Fruit fly (Drosophila melanogaster) whole organism, embryonic: ENCODE measurements around the gene Fas1.

Experiments used
- Ada2b ChIP-seq: fragments of 200-800 bp; sonication (Bioruptor generic); IDR thresholded peaks from 2 replicates; pipeline ENCODE4 v1.3.6; 2022; ENCODE audit warnings: missing biosample characterization, missing genetic modification characterization
- Antp ChIP-seq: fragments of 200-800 bp; sonication (Bioruptor generic); optimal IDR thresholded peaks from 3 replicates; lab custom pipeline; 2016; ENCODE audit warnings: missing biosample characterization, missing genetic modification characterization
- Awh ChIP-seq: fragments of 200-800 bp; sonication (Bioruptor generic); IDR thresholded peaks from 2 replicates; pipeline ENCODE4, ENCODE4 v1.3.6; 2022; ENCODE audit warnings: missing biosample characterization, missing genetic modification characterization
- Blimp-1 ChIP-seq: fragments of 200-800 bp; sonication (Bioruptor generic); optimal IDR thresholded peaks from 3 replicates; lab custom pipeline; 2018; ENCODE audit warnings: missing biosample characterization, missing genetic modification characterization, mild to moderate bottlenecking, moderate library complexity, missing genetic modification reagents
- Bteb2 ChIP-seq: fragments of 200-800 bp; sonication (Bioruptor generic); optimal IDR thresholded peaks from 2 replicates; lab custom pipeline; 2016; ENCODE audit warnings: missing biosample characterization, missing genetic modification characterization
- C15 ChIP-seq: fragments of 200-800 bp; sonication (Bioruptor generic); IDR thresholded peaks from 3 replicates; pipeline ENCODE4 v1.3.6; 2022; ENCODE audit warnings: missing biosample characterization, missing genetic modification characterization
- CG10959 ChIP-seq: fragments of 200-800 bp; sonication (Bioruptor generic); IDR thresholded peaks from 2 replicates; pipeline ENCODE4 v1.3.6; 2022; ENCODE audit warnings: missing biosample characterization, missing genetic modification characterization
- CG12744 ChIP-seq: fragments of 200-800 bp; sonication (Bioruptor generic); optimal IDR thresholded peaks from 2 replicates; lab custom pipeline; 2016; ENCODE audit warnings: missing biosample characterization, missing genetic modification characterization
- CG12769 ChIP-seq: fragments of 200-800 bp; sonication (Bioruptor generic); optimal IDR thresholded peaks from 2 replicates; lab custom pipeline; 2019; ENCODE audit warnings: missing biosample characterization, mild to moderate bottlenecking, missing genetic modification characterization, moderate library complexity
- CG13775 ChIP-seq: fragments of 200-800 bp; sonication (Bioruptor generic); optimal IDR thresholded peaks from 3 replicates; lab custom pipeline; 2017; ENCODE audit warnings: missing biosample characterization, mild to moderate bottlenecking, missing genetic modification characterization
- CG14014 ChIP-seq: fragments of 200-800 bp; sonication (Bioruptor generic); IDR thresholded peaks from 2 replicates; pipeline ENCODE4 v1.3.6; 2022; ENCODE audit warnings: missing biosample characterization, missing genetic modification characterization
- CG14441 ChIP-seq: fragments of 200-800 bp; sonication (Bioruptor generic); IDR thresholded peaks from 2 replicates; pipeline ENCODE4 v1.3.6; 2022; ENCODE audit warnings: missing biosample characterization, missing genetic modification characterization
- CG15011 ChIP-seq: fragments of 200-800 bp; sonication (Bioruptor generic); optimal IDR thresholded peaks from 3 replicates; lab custom pipeline; 2018; ENCODE audit warnings: missing biosample characterization, mild to moderate bottlenecking, missing genetic modification characterization
- CG18599 ChIP-seq: fragments of 200-800 bp; sonication (Bioruptor generic); optimal IDR thresholded peaks from 3 replicates; lab custom pipeline; 2017; ENCODE audit warnings: missing biosample characterization, missing genetic modification characterization, mild to moderate bottlenecking, moderate library complexity, missing genetic modification reagents
- CG2199 ChIP-seq: fragments of 200-800 bp; sonication (Bioruptor generic); IDR thresholded peaks from 3 replicates; pipeline ENCODE4 v1.3.6; 2022; ENCODE audit warnings: missing biosample characterization, missing genetic modification characterization
- CG30431 ChIP-seq: fragments of 200-800 bp; sonication (Bioruptor generic); optimal IDR thresholded peaks from 2 replicates; lab custom pipeline; 2017; ENCODE audit warnings: missing biosample characterization, missing genetic modification characterization
- CG3065 ChIP-seq: fragments of 200-800 bp; sonication (Bioruptor generic); optimal IDR thresholded peaks from 2 replicates; lab custom pipeline; 2016; ENCODE audit warnings: missing biosample characterization, missing genetic modification characterization
- CG4404 ChIP-seq: fragments of 200-800 bp; sonication (Bioruptor generic); IDR thresholded peaks from 2 replicates; pipeline ENCODE4 v1.3.6; 2022; ENCODE audit warnings: missing biosample characterization, missing genetic modification characterization
- CG5245 ChIP-seq: fragments of 200-800 bp; sonication (Bioruptor generic); optimal IDR thresholded peaks from 3 replicates; lab custom pipeline; 2016; ENCODE audit warnings: missing biosample characterization, missing genetic modification characterization
- CG6272 ChIP-seq: fragments of 200-800 bp; sonication (Bioruptor generic); IDR thresholded peaks from 2 replicates; pipeline ENCODE4 v1.3.6; 2022; ENCODE audit warnings: missing biosample characterization, missing genetic modification characterization
- CG7556 ChIP-seq: fragments of 200-800 bp; sonication (Bioruptor generic); optimal IDR thresholded peaks from 2 replicates; lab custom pipeline; 2017; ENCODE audit warnings: missing biosample characterization, mild to moderate bottlenecking, missing genetic modification characterization
- CG8359 ChIP-seq: fragments of 200-800 bp; sonication (Bioruptor generic); optimal IDR thresholded peaks from 2 replicates; lab custom pipeline; 2017; ENCODE audit warnings: missing biosample characterization, mild to moderate bottlenecking, missing genetic modification characterization, borderline replicate concordance
- Chrac-16 ChIP-seq: fragments of 200-800 bp; sonication (Bioruptor generic); optimal IDR thresholded peaks from 3 replicates; lab custom pipeline; 2016; ENCODE audit warnings: missing biosample characterization, missing genetic modification characterization
- Dbx ChIP-seq: fragments of 200-800 bp; sonication (Bioruptor generic); IDR thresholded peaks from 3 replicates; pipeline ENCODE4 v1.3.6; 2022; ENCODE audit warnings: missing biosample characterization, missing genetic modification characterization
- Dp ChIP-seq: fragments of 200-800 bp; sonication (Bioruptor generic); optimal IDR thresholded peaks from 2 replicates; lab custom pipeline; 2018; ENCODE audit warnings: missing biosample characterization, mild to moderate bottlenecking, missing genetic modification characterization, moderate library complexity
- Eip74EF ChIP-seq, 2 experiments: fragments of 200-800 bp in 1 of 2; fragments of >200 bp in 1 of 2; sonication (Bioruptor generic) in 1 of 2; optimal IDR thresholded peaks; 2 replicates each; lab custom pipeline; 2017 to 2019; ENCODE audit warnings: missing biosample characterization in 2 of 2, missing genetic modification characterization in 2 of 2, mild to moderate bottlenecking in 1 of 2, moderate library complexity in 1 of 2
- Gug ChIP-seq: fragments of 200-800 bp; sonication (Bioruptor generic); IDR thresholded peaks from 4 replicates; pipeline ENCODE4 v1.3.6; 2022; ENCODE audit warnings: missing biosample characterization, missing genetic modification characterization
- H2.0 ChIP-seq: fragments of 200-800 bp; sonication (Bioruptor generic); IDR thresholded peaks from 2 replicates; pipeline ENCODE4 v1.3.6; 2022; ENCODE audit warnings: missing biosample characterization, missing genetic modification characterization
- HLH4C ChIP-seq: fragments of 200-800 bp; sonication (Bioruptor generic); IDR thresholded peaks from 3 replicates; pipeline ENCODE4 v1.3.6; 2022; ENCODE audit warnings: missing biosample characterization, missing genetic modification characterization; ENCODE audit not compliant: partially characterized antibody
- HLHmδ ChIP-seq: fragments of 200-800 bp; sonication (Bioruptor generic); optimal IDR thresholded peaks from 2 replicates; lab custom pipeline; 2018; ENCODE audit warnings: missing biosample characterization, mild to moderate bottlenecking, missing genetic modification characterization, moderate library complexity
- HmgD ChIP-seq: fragments of 200-800 bp; sonication (Bioruptor generic); optimal IDR thresholded peaks from 3 replicates; lab custom pipeline; 2016; ENCODE audit warnings: missing biosample characterization, missing genetic modification characterization
- HmgZ ChIP-seq: fragments of 200-800 bp; sonication (Bioruptor generic); optimal IDR thresholded peaks from 2 replicates; lab custom pipeline; 2018; ENCODE audit warnings: missing biosample characterization, mild to moderate bottlenecking, missing genetic modification characterization
- NFAT ChIP-seq: fragments of 200-800 bp; sonication (Bioruptor generic); IDR thresholded peaks from 2 replicates; pipeline ENCODE4 v1.3.6; 2022; ENCODE audit warnings: missing biosample characterization, missing genetic modification characterization
- Sin3A ChIP-seq: fragments of >200 bp; optimal IDR thresholded peaks from 2 replicates; lab custom pipeline; 2018
- Xbp1 ChIP-seq: fragments of 200-800 bp; sonication (Bioruptor generic); optimal IDR thresholded peaks from 3 replicates; lab custom pipeline; 2016; ENCODE audit warnings: missing biosample characterization, mild to moderate bottlenecking, missing genetic modification characterization
- YL-1 ChIP-seq: fragments of 200-800 bp; sonication (Bioruptor generic); optimal IDR thresholded peaks from 3 replicates; lab custom pipeline; 2017; ENCODE audit warnings: missing biosample characterization, mild to moderate bottlenecking, missing genetic modification characterization
- croc ChIP-seq: fragments of 200-800 bp; sonication (Bioruptor generic); conservative IDR thresholded peaks from 3 replicates; pipeline ENCODE4 v1.3.6; 2022; ENCODE audit warnings: missing biosample characterization, missing genetic modification characterization
- crol ChIP-seq: fragments of 200-800 bp; sonication (Bioruptor generic); IDR thresholded peaks from 2 replicates; pipeline ENCODE4 v1.3.6; 2022; ENCODE audit warnings: missing biosample characterization, missing genetic modification characterization
- danr ChIP-seq: fragments of 200-800 bp; sonication (Bioruptor generic); IDR thresholded peaks from 2 replicates; pipeline ENCODE4 v1.3.6; 2022; ENCODE audit warnings: missing biosample characterization, missing genetic modification characterization
- ftz-f1 ChIP-seq: fragments of 200-800 bp; sonication (Bioruptor generic); optimal IDR thresholded peaks from 2 replicates; lab custom pipeline; 2016; ENCODE audit warnings: missing biosample characterization, missing genetic modification characterization
- ham ChIP-seq: fragments of 200-800 bp; sonication (Bioruptor generic); IDR thresholded peaks from 2 replicates; pipeline ENCODE4 v1.3.6; 2022; ENCODE audit warnings: missing biosample characterization, missing genetic modification characterization
- hbn ChIP-seq: fragments of 200-800 bp; sonication (Bioruptor generic); IDR thresholded peaks from 2 replicates; pipeline ENCODE4 v1.3.6; 2022; ENCODE audit warnings: missing biosample characterization, missing genetic modification characterization; ENCODE audit not compliant: partially characterized antibody
- knrl ChIP-seq: fragments of 200-800 bp; sonication (Bioruptor generic); IDR thresholded peaks from 3 replicates; pipeline ENCODE4 v1.3.6; 2022; ENCODE audit warnings: missing biosample characterization, missing genetic modification characterization; ENCODE audit not compliant: partially characterized antibody
- nmo ChIP-seq: fragments of 200-800 bp; sonication (Bioruptor generic); optimal IDR thresholded peaks from 2 replicates; lab custom pipeline; 2018; ENCODE audit warnings: missing biosample characterization, mild to moderate bottlenecking, missing genetic modification characterization, moderate library complexity
- oc ChIP-seq: fragments of 200-800 bp; sonication (Bioruptor generic); optimal IDR thresholded peaks from 2 replicates; lab custom pipeline; 2018; ENCODE audit warnings: missing biosample characterization, mild to moderate bottlenecking, missing genetic modification characterization, moderate library complexity
- pb ChIP-seq: fragments of 200-800 bp; sonication (Bioruptor generic); optimal IDR thresholded peaks from 3 replicates; lab custom pipeline; 2016; ENCODE audit warnings: missing biosample characterization, missing genetic modification characterization
- pzg ChIP-seq: fragments of 200-800 bp; sonication (Bioruptor generic); optimal IDR thresholded peaks from 3 replicates; lab custom pipeline; 2018; ENCODE audit warnings: missing biosample characterization, mild to moderate bottlenecking, missing genetic modification characterization, moderate library complexity
- repo ChIP-seq: fragments of 200-800 bp; sonication (Bioruptor generic); optimal IDR thresholded peaks from 2 replicates; lab custom pipeline; 2016; ENCODE audit warnings: missing biosample characterization, missing genetic modification characterization
- run ChIP-seq: fragments of 200-800 bp; sonication (Bioruptor generic); optimal IDR thresholded peaks from 3 replicates; lab custom pipeline; 2018; ENCODE audit warnings: missing biosample characterization, mild to moderate bottlenecking, missing genetic modification characterization
- sima ChIP-seq: fragments of 200-800 bp; sonication (Bioruptor generic); optimal IDR thresholded peaks from 2 replicates; lab custom pipeline; 2016; ENCODE audit warnings: missing biosample characterization, missing genetic modification characterization
- unc-4 ChIP-seq: fragments of 200-800 bp; sonication (Bioruptor generic); IDR thresholded peaks from 2 replicates; pipeline ENCODE4 v1.3.6; 2022; ENCODE audit warnings: missing biosample characterization, missing genetic modification characterization; ENCODE audit not compliant: partially characterized antibody
- zfh2 ChIP-seq: fragments of 200-800 bp; sonication (Bioruptor generic); optimal IDR thresholded peaks from 2 replicates; lab custom pipeline; 2016; ENCODE audit warnings: missing biosample characterization, missing genetic modification characterization

Gene Fas1

DNA sequence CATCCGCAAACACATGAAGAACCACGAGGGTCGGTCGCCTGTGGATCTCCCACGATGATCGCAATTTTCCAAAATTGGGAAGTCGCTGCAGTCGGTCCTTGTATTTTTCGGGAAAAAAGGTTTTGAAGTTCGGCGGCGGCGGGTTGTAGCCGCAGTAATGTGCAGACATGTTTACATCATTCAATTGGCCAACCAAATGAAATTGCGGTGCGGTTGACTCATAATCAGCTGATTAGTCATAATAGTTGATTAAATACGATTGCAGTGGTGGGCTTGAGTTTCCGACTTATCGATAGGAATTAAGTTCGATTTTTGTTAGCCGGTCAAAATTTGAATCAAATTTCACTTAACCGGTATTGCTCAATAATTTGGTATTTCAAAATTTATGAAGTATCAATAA, 27.1 kb downstream of the Fas1 start, which contains the start of gene CG14907 (continued):
- no peak for TF ChIP-seq CG18599
- TF ChIP-seq pb (GFP tag; lab: Kevin White, UChicago), result no peak
- TF ChIP-seq run (tag; lab: Kevin White, UChicago), result no peak
- no peak for TF ChIP-seq Bteb2 (GFP tag; lab: Kevin White, UChicago)
- TF ChIP-seq pzg (GFP tag; lab: Kevin White, UChicago), result peak; percentile 55
- no peak for TF ChIP-seq C15
- TF ChIP-seq CG3065 (GFP tag; lab: Kevin White, UChicago), result no peak
- no peak for TF ChIP-seq sima (GFP tag; lab: Kevin White, UChicago)
- TF ChIP-seq CG14441 (GFP tag; lab: Robert Waterston, UW), result no peak
- TF ChIP-seq zfh2 (GFP tag; lab: Kevin White, UChicago), result no peak
- no peak for TF ChIP-seq Ada2b (GFP tag; lab: Robert Waterston, UW)
- peak; percentile 71 for TF ChIP-seq HLH4C (GFP tag; lab: Robert Waterston, UW)
- TF ChIP-seq knrl, result peak; percentile 43; the same call in 2 of the 3 replicates
- no peak for TF ChIP-seq nmo (GFP tag; lab: Kevin White, UChicago)
- TF ChIP-seq repo (GFP tag; lab: Kevin White, UChicago), result no peak
- TF ChIP-seq ftz-f1 (GFP tag; lab: Kevin White, UChicago), result no peak
- no peak for TF ChIP-seq Blimp-1 (GFP tag; lab: Kevin White, UChicago)
- no peak for TF ChIP-seq oc
- TF ChIP-seq Gug (GFP tag; lab: Robert Waterston, UW), result no peak
- no peak for TF ChIP-seq CG14014 (GFP tag; lab: Robert Waterston, UW)
- no peak for TF ChIP-seq CG12769 (tag; lab: Kevin White, UChicago)
- TF ChIP-seq hbn (GFP tag; lab: Robert Waterston, UW), result peak; percentile 68
- no peak for TF ChIP-seq Sin3A (lab: Kevin White, UChicago)
- no peak for TF ChIP-seq CG30431 (GFP tag; lab: Kevin White, UChicago)
- TF ChIP-seq Dbx, result 0 out of 3 replicates have a peak, but pooled peaks have one; percentile 16
- no peak for TF ChIP-seq CG6272 (GFP tag; lab: Robert Waterston, UW)
- no peak for TF ChIP-seq CG15011 (GFP tag; lab: Kevin White, UChicago)
- TF ChIP-seq CG2199 (GFP tag; lab: Robert Waterston, UW), result no peak
- no peak for TF ChIP-seq Xbp1 (GFP tag; lab: Kevin White, UChicago)
- peak; percentile 70 for TF ChIP-seq unc-4 (GFP tag; lab: Robert Waterston, UW)
- no peak for TF ChIP-seq H2.0
- TF ChIP-seq HLHmδ (GFP tag; lab: Kevin White, UChicago), result no peak
- no peak for TF ChIP-seq Eip74EF (GFP tag; optimal IDR thresholded peaks at IDR 0.05; lab: Kevin White, UChicago)
- TF ChIP-seq CG4404 (GFP tag; lab: Robert Waterston, UW), result no peak
- no peak for TF ChIP-seq NFAT (GFP tag; lab: Robert Waterston, UW)
- TF ChIP-seq HmgD (GFP tag; lab: Kevin White, UChicago), result no peak
- TF ChIP-seq CG12744 (GFP tag; lab: Kevin White, UChicago), result no peak
- no peak for TF ChIP-seq CG7556 (GFP tag; lab: Kevin White, UChicago)
- peak; percentile 2 for TF ChIP-seq HmgZ (tag; lab: Kevin White, UChicago)
- TF ChIP-seq Antp, result no peak
- TF ChIP-seq Dp (GFP tag; lab: Kevin White, UChicago), result peak; percentile 84
- no peak for TF ChIP-seq ham (GFP tag; lab: Robert Waterston, UW)
- no peak for TF ChIP-seq Awh
- no peak for TF ChIP-seq CG8359 (GFP tag; lab: Kevin White, UChicago)
- TF ChIP-seq YL-1 (GFP tag; lab: Kevin White, UChicago), result peak; percentile 12
- TF ChIP-seq CG13775 (GFP tag; lab: Kevin White, UChicago), result no peak
- no peak for TF ChIP-seq crol
- no peak for TF ChIP-seq CG5245 (GFP tag; lab: Kevin White, UChicago)
- no peak for TF ChIP-seq CG10959
- no peak for TF ChIP-seq croc
- no peak for TF ChIP-seq danr
- TF ChIP-seq Chrac-16 (GFP tag; lab: Kevin White, UChicago), result no peak
